Worm (Caenorhabditis elegans): ENCODE results near the gene nlp-101.
A peak's percentile ranks its signal among the peaks of the same experiment; 100 is the strongest.

nlp-101 gene

DNA sequence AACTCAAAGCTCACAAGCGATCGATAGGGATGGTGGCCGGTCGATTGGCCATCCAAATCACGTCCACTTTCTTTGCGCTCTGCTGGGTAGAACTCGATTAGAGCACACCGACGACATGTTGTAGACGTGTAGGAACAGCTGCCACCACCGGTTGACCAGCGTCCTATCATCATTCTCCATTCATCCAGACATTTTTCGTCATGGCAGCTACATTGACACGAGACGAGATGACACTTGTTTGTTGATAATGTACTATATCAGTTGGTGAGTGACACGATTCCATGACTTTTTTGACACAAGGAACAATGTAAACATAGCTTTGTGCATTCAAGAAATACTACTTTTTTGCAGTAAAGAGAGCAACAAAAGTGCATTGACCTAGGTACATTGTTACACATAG, 27.8 kb downstream of the nlp-101 start:
- TF ChIP-seq ceh-16 (tag; optimal IDR thresholded peaks at IDR 0.05) = no peak
- peak; percentile 27 for TF ChIP-seq nfya-1 (tag; optimal IDR thresholded peaks at IDR 0.05; ENCODE audit: insufficient read depth)
- no peak for TF ChIP-seq nhr-43 (tag; optimal IDR thresholded peaks at IDR 0.05; ENCODE audit: poor library complexity, severe bottlenecking)
- peak; percentile 10 for TF ChIP-seq egl-5 (tag; optimal IDR thresholded peaks at IDR 0.05)
- no peak for TF ChIP-seq lsy-12 (tag; optimal IDR thresholded peaks at IDR 0.05)
- no peak for TF ChIP-seq egl-27 (tag; optimal IDR thresholded peaks at IDR 0.05)
- TF ChIP-seq ztf-4 (tag; optimal IDR thresholded peaks at IDR 0.05) = no peak
- no peak for TF ChIP-seq unc-62 (GFP tag; optimal IDR thresholded peaks at IDR 0.05)
- no peak for TF ChIP-seq nhr-28 (tag; optimal IDR thresholded peaks at IDR 0.05)
- no peak for TF ChIP-seq tbx-2 (tag; optimal IDR thresholded peaks at IDR 0.05)

DNA sequence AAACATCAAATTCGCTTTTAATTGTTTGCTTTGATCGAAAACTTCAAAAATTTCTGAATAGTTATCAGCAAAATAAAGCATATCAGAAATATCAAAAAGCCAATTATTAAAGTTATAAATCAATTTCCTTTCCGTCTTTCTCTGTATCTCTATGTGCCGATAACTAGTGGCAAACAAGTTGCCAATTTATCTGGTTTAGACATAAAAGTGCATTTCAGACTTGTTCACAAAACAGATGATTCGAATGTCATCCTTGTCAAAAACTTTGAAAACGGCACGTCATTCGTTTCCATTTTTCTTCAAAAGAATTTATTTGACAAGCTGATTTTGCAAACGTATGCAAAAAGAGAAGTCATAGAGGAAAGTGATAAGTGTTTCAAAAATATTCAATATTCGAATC, 28.6 kb downstream of the nlp-101 start:
- TF ChIP-seq ztf-11 (tag; optimal IDR thresholded peaks at IDR 0.05) (no peak), nhr-67 (tag; optimal IDR thresholded peaks at IDR 0.05) (no peak), skn-1 (tag; optimal IDR thresholded peaks at IDR 0.05) (no peak), ceh-16 (tag; optimal IDR thresholded peaks at IDR 0.05) (no peak), nhr-43 (tag; optimal IDR thresholded peaks at IDR 0.05; ENCODE audit: poor library complexity, severe bottlenecking) (no peak), unc-39 (tag; optimal IDR thresholded peaks at IDR 0.05) (no peak), elt-3 (tag; optimal IDR thresholded peaks at IDR 0.05) (no peak), nhr-12 (tag; optimal IDR thresholded peaks at IDR 0.05) (no peak), nhr-77 (tag; optimal IDR thresholded peaks at IDR 0.05) (no peak), daf-12 (tag; optimal IDR thresholded peaks at IDR 0.05) (no peak), elt-2 (tag; optimal IDR thresholded peaks at IDR 0.05) (no peak), tbx-2 (tag; optimal IDR thresholded peaks at IDR 0.05) (no peak), nhr-23 (tag; optimal IDR thresholded peaks at IDR 0.05) (no peak), R02D3.7 (tag; optimal IDR thresholded peaks at IDR 0.05) (no peak), fkh-2 (tag; optimal IDR thresholded peaks at IDR 0.05) (no peak), pqm-1 (tag; optimal IDR thresholded peaks at IDR 0.05) (no peak), nhr-28 (tag; optimal IDR thresholded peaks at IDR 0.05) (no peak), lin-39 (tag; optimal IDR thresholded peaks at IDR 0.05) (no peak), unc-62 (GFP tag; optimal IDR thresholded peaks at IDR 0.05) (no peak)

DNA sequence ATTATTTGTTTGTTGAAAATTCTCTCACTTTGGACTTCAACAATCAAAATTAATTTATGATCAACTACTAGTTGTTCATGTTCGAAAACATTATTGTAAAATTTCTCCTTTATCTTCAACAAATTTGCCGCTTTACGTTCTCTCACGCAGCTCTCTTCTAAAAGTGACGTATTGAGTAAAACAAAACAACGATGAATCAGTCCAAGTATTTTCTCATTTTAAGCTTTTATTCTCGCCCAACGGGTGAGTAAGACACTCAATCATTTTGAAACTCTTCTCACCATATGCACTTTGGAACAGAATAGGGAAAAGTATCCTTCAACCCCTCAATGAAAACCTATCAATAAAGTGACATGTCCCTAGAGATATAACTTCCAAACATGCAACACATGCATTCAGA, 34.7 kb downstream of the nlp-101 start:
- TF ChIP-seq skn-1 (tag; optimal IDR thresholded peaks at IDR 0.05) = no peak
- TF ChIP-seq fos-1 (tag; optimal IDR thresholded peaks at IDR 0.05) = no peak
- peak; percentile 22 for TF ChIP-seq lin-39 (tag; optimal IDR thresholded peaks at IDR 0.05)

DNA sequence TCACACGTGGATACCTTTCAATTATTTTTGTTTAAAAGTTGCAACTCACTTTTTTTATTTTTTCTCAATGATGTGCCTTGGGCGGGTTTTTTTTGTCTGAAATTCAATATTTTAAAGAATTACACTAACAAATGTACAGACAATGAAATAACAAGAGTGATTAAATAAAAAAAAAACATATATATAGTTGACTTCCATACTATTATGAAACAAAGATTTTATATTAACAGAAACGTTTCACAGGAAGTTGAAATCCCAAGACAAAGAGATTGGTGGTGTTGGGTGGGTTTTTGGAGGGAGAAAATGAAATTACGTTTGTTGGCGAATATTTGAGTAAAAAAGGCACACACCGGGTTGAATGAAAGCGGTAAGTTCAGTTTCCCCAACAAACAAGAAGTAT, 37.2 kb downstream of the nlp-101 start, which contains the start of gene cca-1:
Gene cca-1 (minus strand): TSS at position 101 of the 400 bp plus-strand sequence.
- TF ChIP-seq nhr-237 (tag; optimal IDR thresholded peaks at IDR 0.05) = no peak
- TF ChIP-seq skn-1 (tag; optimal IDR thresholded peaks at IDR 0.05) = no peak
- TF ChIP-seq hmg-11 (tag; optimal IDR thresholded peaks at IDR 0.05) = no peak
- no peak for TF ChIP-seq nhr-11 (tag; optimal IDR thresholded peaks at IDR 0.05)
- TF ChIP-seq egl-27 (tag; optimal IDR thresholded peaks at IDR 0.05) = no peak
- TF ChIP-seq ceh-16 (tag; optimal IDR thresholded peaks at IDR 0.05) = no peak
- no peak for TF ChIP-seq nhr-12 (tag; optimal IDR thresholded peaks at IDR 0.05)
- no peak for TF ChIP-seq sea-2 (GFP tag; optimal IDR thresholded peaks at IDR 0.05)

DNA sequence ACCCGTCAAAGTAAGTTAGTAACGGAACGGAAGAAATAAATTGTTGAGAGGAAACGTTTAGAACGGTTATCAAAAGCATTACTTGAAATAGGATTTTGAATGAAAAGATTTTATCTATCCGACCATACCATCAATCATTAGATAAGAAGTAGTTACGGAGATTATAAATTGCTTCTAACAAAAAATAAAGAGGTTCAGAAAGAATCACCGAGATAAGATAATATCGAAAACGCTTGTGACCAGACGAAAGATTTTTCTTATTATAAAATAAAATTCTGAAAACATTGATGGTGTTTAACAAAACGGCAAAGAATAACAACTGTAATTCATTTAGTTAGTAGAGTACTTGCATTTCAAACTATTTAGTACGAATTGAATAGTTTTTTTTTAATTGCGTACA, 42.2 kb downstream of the nlp-101 start, which contains the start of gene C39D10.8:
Gene C39D10.8 (minus strand): TSS at position 101 of the 400 bp plus-strand sequence.
- no peak for TF ChIP-seq nhr-11 (tag; optimal IDR thresholded peaks at IDR 0.05)
- no peak for TF ChIP-seq fos-1 (tag; optimal IDR thresholded peaks at IDR 0.05)
- peak in 1 of 3 experiments; percentile 6 for TF ChIP-seq elt-3 (tag; optimal IDR thresholded peaks at IDR 0.05)
- no peak for TF ChIP-seq unc-39 (tag; optimal IDR thresholded peaks at IDR 0.05)
- TF ChIP-seq fkh-2 (tag; optimal IDR thresholded peaks at IDR 0.05) = no peak
- peak; percentile 48 for TF ChIP-seq elt-1 (tag; optimal IDR thresholded peaks at IDR 0.05)
- no peak for TF ChIP-seq nhr-76 (tag; optimal IDR thresholded peaks at IDR 0.05)
- TF ChIP-seq nhr-237 (tag; optimal IDR thresholded peaks at IDR 0.05) = no peak
- TF ChIP-seq ceh-28 (tag; optimal IDR thresholded peaks at IDR 0.05) = peak; percentile 53
- no peak for TF ChIP-seq mdl-1 (tag; optimal IDR thresholded peaks at IDR 0.05)
- TF ChIP-seq daf-12 (tag; optimal IDR thresholded peaks at IDR 0.05) = no peak
